Fruit fly (Drosophila melanogaster) whole organism: ENCODE data around the gene CG43391.

Experiments used
- CG8478 ChIP-seq: fragments of >200 bp; optimal IDR thresholded peaks from 2 replicates; lab custom pipeline; 2018; ENCODE audit warnings: inconsistent platforms
- Dll ChIP-seq: fragments of >200 bp; optimal IDR thresholded peaks from 2 replicates; lab custom pipeline; 2017
- pan ChIP-seq: fragments of >200 bp; optimal IDR thresholded peaks from 2 replicates; lab custom pipeline; 2017
- psq ChIP-seq: fragments of >200 bp; optimal IDR thresholded peaks from 2 replicates; lab custom pipeline; 2017

DNA sequence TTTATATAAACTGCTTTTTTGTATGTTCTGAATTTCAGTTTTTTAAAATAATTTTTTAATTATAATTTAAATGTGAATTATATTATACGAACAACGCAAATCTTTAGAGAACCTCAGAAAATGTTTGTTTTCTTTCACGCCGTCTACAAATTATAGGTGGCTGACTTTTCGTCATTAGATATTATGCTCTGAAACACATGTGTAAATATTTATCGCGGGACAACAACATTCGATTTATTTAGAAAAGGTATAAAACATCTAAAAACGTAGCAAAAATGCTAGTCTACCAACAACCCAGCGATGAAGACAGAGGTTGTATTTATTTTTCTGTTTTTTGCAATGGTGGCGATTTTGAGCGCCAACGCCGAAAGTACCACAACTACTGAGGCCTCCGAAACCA is 29.0 kb upstream of the CG43391 start, which contains the start of gene CG42832:
- TF ChIP-seq CG8478, result no peak
- TF ChIP-seq pan (lab: Kevin White, UChicago), result no peak
- TF ChIP-seq psq, result no peak
- no peak for TF ChIP-seq Dll (lab: Kevin White, UChicago)
